Fruit fly (Drosophila melanogaster) whole organism, prepupa: ENCODE results near the gene oc.

Source experiments
- CG10669 ChIP-seq: fragments of 200-800 bp; sonication (Bioruptor generic); optimal IDR thresholded peaks from 3 replicates; lab custom pipeline; 2018; ENCODE audit warnings: missing biosample characterization, mild to moderate bottlenecking, missing genetic modification characterization, moderate library complexity
- CG11294 ChIP-seq: fragments of 200-800 bp; sonication (Bioruptor generic); IDR thresholded peaks from 2 replicates; pipeline ENCODE4 v1.3.6; 2022; ENCODE audit warnings: missing biosample characterization, missing genetic modification characterization
- CG31627 ChIP-seq: fragments of 200-800 bp; sonication (Bioruptor generic); optimal IDR thresholded peaks from 3 replicates; lab custom pipeline; 2016; ENCODE audit warnings: missing biosample characterization, missing genetic modification characterization
- CG9139 ChIP-seq: fragments of 200-800 bp; sonication (Bioruptor generic); optimal IDR thresholded peaks from 3 replicates; lab custom pipeline; 2017; ENCODE audit warnings: missing biosample characterization, mild to moderate bottlenecking, missing genetic modification characterization
- Eip93F ChIP-seq: fragments of 200-800 bp; sonication (Bioruptor generic); optimal IDR thresholded peaks from 2 replicates; lab custom pipeline; 2016; ENCODE audit warnings: missing biosample characterization, mild to moderate bottlenecking, missing genetic modification characterization
- Met ChIP-seq: fragments of 200-800 bp; sonication (Bioruptor generic); optimal IDR thresholded peaks from 3 replicates; lab custom pipeline; 2016; ENCODE audit warnings: missing biosample characterization, missing genetic modification characterization
- OdsH ChIP-seq: fragments of 200-800 bp; sonication (Bioruptor generic); optimal IDR thresholded peaks from 3 replicates; lab custom pipeline; 2016; ENCODE audit warnings: missing biosample characterization, missing genetic modification characterization
- acj6 ChIP-seq: fragments of 200-800 bp; sonication (Bioruptor generic); optimal IDR thresholded peaks from 3 replicates; lab custom pipeline; 2016; ENCODE audit warnings: missing biosample characterization, missing genetic modification characterization
- fd59A ChIP-seq: fragments of 200-800 bp; sonication (Bioruptor generic); optimal IDR thresholded peaks from 2 replicates; lab custom pipeline; 2017; ENCODE audit warnings: missing biosample characterization, mild to moderate bottlenecking, missing genetic modification characterization, missing genetic modification reagents
- spab ChIP-seq: fragments of 200-800 bp; sonication (Bioruptor generic); optimal IDR thresholded peaks from 2 replicates; lab custom pipeline; 2017; ENCODE audit warnings: missing biosample characterization, mild to moderate bottlenecking, missing genetic modification characterization, missing genetic modification reagents
- topi ChIP-seq: fragments of 200-800 bp; sonication (Bioruptor generic); optimal IDR thresholded peaks from 3 replicates; lab custom pipeline; 2016; ENCODE audit warnings: missing biosample characterization, missing genetic modification characterization

DNA sequence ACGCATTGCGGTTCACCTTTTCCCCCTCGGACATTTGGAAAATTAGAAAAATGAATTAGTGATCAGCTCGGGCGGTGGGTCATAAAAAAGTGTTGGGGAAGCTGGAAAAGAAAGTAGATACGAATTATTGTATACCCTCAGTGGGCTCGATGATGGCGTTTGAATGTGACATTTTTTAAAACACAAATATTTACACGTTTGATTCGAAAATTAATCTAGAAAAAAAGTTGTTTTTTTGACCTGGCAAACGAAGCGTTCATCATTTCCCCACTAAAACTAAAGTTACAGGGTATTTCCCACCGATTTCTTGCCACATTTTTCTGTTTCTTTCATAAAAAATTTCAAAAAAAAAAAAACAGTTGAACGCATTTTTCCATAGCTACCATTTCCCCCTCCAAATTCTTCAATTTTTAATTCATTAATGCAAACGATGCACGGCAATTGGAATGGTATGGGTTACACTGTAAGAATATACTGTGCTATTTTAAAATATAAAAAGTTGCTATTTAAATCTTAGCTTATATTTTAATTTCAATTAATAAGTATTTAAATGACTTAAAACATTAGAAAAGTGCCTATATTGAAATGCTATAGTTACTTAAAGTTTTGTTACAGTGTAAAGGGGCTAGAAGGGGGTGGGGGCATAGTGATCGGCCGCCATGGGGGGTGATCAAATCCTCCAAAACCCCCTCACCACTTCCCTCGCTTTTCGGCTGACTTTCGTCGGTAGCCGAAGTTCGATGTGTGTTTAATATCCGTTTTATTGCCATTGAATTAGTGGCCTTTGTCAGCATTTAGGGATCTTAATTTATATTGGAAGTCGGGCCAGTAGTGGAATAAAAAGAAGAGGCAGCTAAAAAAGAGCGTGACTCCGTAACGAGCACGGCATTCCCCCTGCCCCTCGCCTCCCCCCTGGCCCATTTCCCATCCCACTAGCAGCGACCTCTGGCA lies 21.1 kb upstream of the oc start:
- TF ChIP-seq Met (no peak), spab (GFP tag; lab: Kevin White, UChicago) (no peak), fd59A (GFP tag; lab: Kevin White, UChicago) (no peak), Eip93F (GFP tag; lab: Kevin White, UChicago) (no peak), CG31627 (no peak), topi (GFP tag; lab: Kevin White, UChicago) (no peak), CG10669 (no peak), acj6 (GFP tag; lab: Kevin White, UChicago) (no peak), OdsH (GFP tag; lab: Kevin White, UChicago) (no peak), CG9139 (no peak), CG11294 (no peak)
